Fruit fly (Drosophila melanogaster): ENCODE measurements around the gene mrt.
A peak's percentile ranks its signal among the peaks of the same experiment; 100 is the strongest.

The mrt gene

DNA sequence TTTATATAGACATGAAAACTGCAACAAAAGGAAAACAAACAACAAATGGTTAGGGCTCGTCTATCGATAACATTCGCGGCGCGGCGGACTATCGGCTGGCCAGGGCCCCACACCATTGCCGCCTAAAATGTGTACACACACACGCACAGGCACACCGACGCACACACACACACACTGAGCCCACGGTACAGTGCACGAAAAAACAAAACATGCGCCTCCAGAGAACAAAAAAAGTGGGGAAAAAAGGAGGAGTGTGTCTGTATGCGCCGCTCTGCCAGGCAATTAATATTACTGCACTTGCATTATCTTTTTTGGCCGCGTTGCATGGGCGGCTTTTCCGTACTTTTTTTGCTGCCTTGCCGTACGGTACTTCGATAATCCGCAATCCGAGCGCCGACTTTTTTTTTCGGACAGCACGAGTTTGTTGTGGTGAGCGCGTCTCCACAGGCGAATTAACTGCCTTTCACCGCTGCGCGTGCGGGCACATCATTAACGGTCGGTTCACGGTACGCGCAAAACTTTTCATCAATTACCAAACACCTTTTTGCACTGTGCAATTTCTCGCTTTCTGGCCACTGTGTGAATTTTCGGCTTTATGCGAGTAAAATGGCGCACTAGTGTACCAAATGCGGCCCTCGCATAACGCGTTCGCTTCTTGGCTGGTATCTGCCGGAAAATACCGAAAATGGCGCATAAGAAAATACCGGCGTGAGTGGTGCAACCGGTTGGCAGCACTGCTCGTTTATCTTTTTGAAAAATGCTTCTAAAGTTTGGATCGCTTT is 18.8 kb downstream of the mrt start, which contains the start of gene woc (continued):
- TF ChIP-seq vfl (GFP tag; optimal IDR thresholded peaks at IDR 0.05) (peak; percentile 52), B-H2 (GFP tag; optimal IDR thresholded peaks at IDR 0.05) (no peak), en (GFP tag; optimal IDR thresholded peaks at IDR 0.05) (no peak), exex (tag; optimal IDR thresholded peaks at IDR 0.05) (no peak), sc (optimal IDR thresholded peaks at IDR 0.05) (no peak), sc (GFP tag; optimal IDR thresholded peaks at IDR 0.05) (no peak), dimm (GFP tag; IDR thresholded peaks at IDR 0.05) (no peak), bcd (GFP tag; optimal IDR thresholded peaks at IDR 0.05) (peak; percentile 54), CG31441 (GFP tag; IDR thresholded peaks at IDR 0.05) (no peak), vnd (GFP tag; IDR thresholded peaks at IDR 0.05; ENCODE audit: partially characterized antibody) (peak; percentile 80), CG14710 (tag; optimal IDR thresholded peaks at IDR 0.05) (peak; percentile 75), Spps (tag; optimal IDR thresholded peaks at IDR 0.05) (no peak), pum (GFP tag; optimal IDR thresholded peaks at IDR 0.05) (peak; percentile 39), h (optimal IDR thresholded peaks at IDR 0.05) (peak; percentile 35), Sry-β (GFP tag; optimal IDR thresholded peaks at IDR 0.05) (no peak), CG12071 (GFP tag; optimal IDR thresholded peaks at IDR 0.05) (no peak), Dip3 (GFP tag; optimal IDR thresholded peaks at IDR 0.05) (peak; percentile 28), tin (GFP tag; optimal IDR thresholded peaks at IDR 0.05) (peak; percentile 37), gt (GFP tag; IDR thresholded peaks at IDR 0.05) (no peak), NC2β (GFP tag; optimal IDR thresholded peaks at IDR 0.05) (peak; percentile 56), sug (tag; optimal IDR thresholded peaks at IDR 0.05) (no peak), emc (GFP tag; optimal IDR thresholded peaks at IDR 0.05) (no peak), lilli (GFP tag; optimal IDR thresholded peaks at IDR 0.05) (peak; percentile 79), gro (GFP tag; optimal IDR thresholded peaks at IDR 0.05) (no peak), mld (GFP tag; IDR thresholded peaks at IDR 0.05; ENCODE audit: partially characterized antibody) (peak; percentile 77), CG3281 (GFP tag; optimal IDR thresholded peaks at IDR 0.05) (peak; percentile 46), chm (GFP tag; IDR thresholded peaks at IDR 0.05) (peak; percentile 63; the same call in 1 of the 2 replicates), NC2α (GFP tag; optimal IDR thresholded peaks at IDR 0.05) (peak; percentile 55), CG12391 (tag; optimal IDR thresholded peaks at IDR 0.05) (peak; percentile 39), CG31224 (GFP tag; IDR thresholded peaks at IDR 0.05) (peak; percentile 43; the same call in 1 of the 2 replicates), CG8359 (GFP tag; optimal IDR thresholded peaks at IDR 0.05; ENCODE audit: borderline replicate concordance) (no peak), TFAM (GFP tag; optimal IDR thresholded peaks at IDR 0.05) (no peak), CG14860 (GFP tag; IDR thresholded peaks at IDR 0.05; ENCODE audit: partially characterized antibody) (peak; percentile 74), HLH54F (GFP tag; optimal IDR thresholded peaks at IDR 0.05) (peak; percentile 78), Mrtf (GFP tag; IDR thresholded peaks at IDR 0.05) (peak; percentile 29; the same call in 1 of the 3 replicates), Stat92E (GFP tag; optimal IDR thresholded peaks at IDR 0.05) (peak in 1 of 3 experiments; percentile 22), cad (GFP tag; optimal IDR thresholded peaks at IDR 0.05) (no peak), CG10209 (GFP tag; optimal IDR thresholded peaks at IDR 0.05) (peak; percentile 35), CG4424 (GFP tag; optimal IDR thresholded peaks at IDR 0.05) (no peak), zen (tag; optimal IDR thresholded peaks at IDR 0.05) (peak; percentile 23), Hr51 (GFP tag; optimal IDR thresholded peaks at IDR 0.05) (peak in 1 of 2 experiments; percentile 39), mirr (GFP tag; optimal IDR thresholded peaks at IDR 0.05) (no peak), CG9817 (tag; optimal IDR thresholded peaks at IDR 0.05) (no peak), ssp (GFP tag; IDR thresholded peaks at IDR 0.05) (peak; percentile 43; the same call in 1 of the 2 replicates), Sox100B (GFP tag; optimal IDR thresholded peaks at IDR 0.05) (no peak), abd-A (tag; optimal IDR thresholded peaks at IDR 0.05) (no peak), CG2202 (tag; optimal IDR thresholded peaks at IDR 0.05) (no peak), yki (optimal IDR thresholded peaks at IDR 0.05) (no peak), E2f2 (GFP tag; IDR thresholded peaks at IDR 0.05) (peak; percentile 83), ash1 (GFP tag; optimal IDR thresholded peaks at IDR 0.05) (no peak)
